In the genomic region with DNA sequence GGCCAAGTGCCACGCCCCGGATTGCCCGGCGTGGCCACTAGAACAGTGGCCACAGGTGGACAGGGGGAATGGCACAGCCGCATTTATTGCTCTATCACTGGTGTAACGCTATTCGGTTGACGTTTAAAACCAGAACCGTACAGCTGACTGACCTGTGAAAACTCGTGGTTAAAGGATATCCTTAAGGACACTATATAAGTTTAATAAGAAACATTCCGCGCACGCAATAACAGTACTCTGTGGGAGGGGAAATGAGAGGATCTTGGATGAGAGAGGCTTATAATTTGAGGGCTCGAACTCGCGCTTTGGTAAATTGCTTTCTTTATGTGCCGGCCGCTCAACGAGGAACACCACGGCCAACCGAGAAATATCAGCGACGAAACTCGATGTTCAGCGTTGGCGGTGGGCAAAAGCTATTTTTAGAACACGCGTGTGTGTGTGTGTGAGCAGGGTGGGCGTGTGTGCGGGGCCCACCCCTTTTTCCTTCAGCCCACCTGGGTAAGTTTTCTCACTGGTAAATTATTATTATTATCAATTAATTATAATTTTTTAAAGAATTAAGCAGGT, we compare ENCODE assay signal across 2 fruit fly cellular contexts.
A peak's percentile ranks its signal among the peaks of the same experiment; 100 is the strongest.
TF ChIP-seq lines count a peak whose summit lies in the region.

No protein-coding gene starts in this region.

TF ChIP-seq in whole organism, embryonic, 481 proteins besides CTCF, POLR2A, EP300 and RAD21 (continued from another document and continues in another):
- no peak for TF ChIP-seq dm (GFP tag; optimal IDR thresholded peaks at IDR 0.05; lab: Kevin White, UChicago)
- no peak for TF ChIP-seq Bteb2 (GFP tag; optimal IDR thresholded peaks at IDR 0.05; lab: Kevin White, UChicago)
- no peak for TF ChIP-seq btn (GFP tag; optimal IDR thresholded peaks at IDR 0.05; lab: Kevin White, UChicago)
- no peak for TF ChIP-seq CG4617 (GFP tag; optimal IDR thresholded peaks at IDR 0.05; lab: Kevin White, UChicago; ENCODE audit: borderline replicate concordance)
- TF ChIP-seq ATbp (GFP tag; optimal IDR thresholded peaks at IDR 0.05; lab: Kevin White, UChicago) = no peak
- TF ChIP-seq peb (GFP tag; IDR thresholded peaks at IDR 0.05; lab: Robert Waterston, UW) = no peak
- TF ChIP-seq Doc2 (GFP tag; IDR thresholded peaks at IDR 0.05; lab: Robert Waterston, UW) = no peak
- TF ChIP-seq Rfx (GFP tag; IDR thresholded peaks at IDR 0.05; lab: Robert Waterston, UW) = no peak
- no peak for TF ChIP-seq Ets65A (GFP tag; lab: Kevin White, UChicago)
- no peak for TF ChIP-seq sc (optimal IDR thresholded peaks at IDR 0.05; lab: Kevin White, UChicago)
- no peak for TF ChIP-seq sc (GFP tag; optimal IDR thresholded peaks at IDR 0.05; lab: Kevin White, UChicago)
- no peak for TF ChIP-seq Aef1 (GFP tag; IDR thresholded peaks at IDR 0.05; lab: Robert Waterston, UW)
- TF ChIP-seq Med (GFP tag; lab: Kevin White, UChicago) = peak; percentile 70
- no peak for TF ChIP-seq CG14710 (tag; optimal IDR thresholded peaks at IDR 0.05; lab: Kevin White, UChicago)
- TF ChIP-seq Bdp1 (GFP tag; optimal IDR thresholded peaks at IDR 0.05; lab: Kevin White, UChicago) = peak; percentile 81
- TF ChIP-seq dmrt11E (tag; optimal IDR thresholded peaks at IDR 0.05; lab: Kevin White, UChicago) = no peak
- no peak for TF ChIP-seq CG11560 (tag; IDR thresholded peaks at IDR 0.05; lab: Robert Waterston, UW)
- peak; percentile 47; the same call in 1 of the 2 replicates for TF ChIP-seq Bgb (GFP tag; IDR thresholded peaks at IDR 0.05; lab: Robert Waterston, UW; ENCODE audit: partially characterized antibody)
- peak; percentile 65; the same call in 2 of the 3 replicates for TF ChIP-seq sr (GFP tag; IDR thresholded peaks at IDR 0.05; lab: Robert Waterston, UW)
- TF ChIP-seq chinmo (GFP tag; IDR thresholded peaks at IDR 0.05; lab: Robert Waterston, UW; ENCODE audit: partially characterized antibody) = peak; percentile 58; the same call in 1 of the 4 replicates
- no peak for TF ChIP-seq crc (GFP tag; optimal IDR thresholded peaks at IDR 0.05; lab: Kevin White, UChicago)
- TF ChIP-seq CG4328 (GFP tag; optimal IDR thresholded peaks at IDR 0.05; lab: Kevin White, UChicago) = no peak
- TF ChIP-seq MBD-R2 (GFP tag; IDR thresholded peaks at IDR 0.05; lab: Robert Waterston, UW) = no peak
- TF ChIP-seq Oli (tag; optimal IDR thresholded peaks at IDR 0.05; lab: Kevin White, UChicago) = no peak
- TF ChIP-seq CG1529 (GFP tag; optimal IDR thresholded peaks at IDR 0.05; lab: Kevin White, UChicago) = no peak
- no peak for TF ChIP-seq psq (GFP tag; optimal IDR thresholded peaks at IDR 0.05; lab: Kevin White, UChicago)
- no peak for TF ChIP-seq tup (GFP tag; optimal IDR thresholded peaks at IDR 0.05; lab: Kevin White, UChicago)
- no peak for TF ChIP-seq wek (GFP tag; optimal IDR thresholded peaks at IDR 0.05; lab: Kevin White, UChicago)
- peak; percentile 52; the same call in 1 of the 2 replicates for TF ChIP-seq nerfin-2 (GFP tag; IDR thresholded peaks at IDR 0.05; lab: Robert Waterston, UW; ENCODE audit: partially characterized antibody)
- TF ChIP-seq sna (GFP tag; IDR thresholded peaks at IDR 0.05; lab: Robert Waterston, UW; ENCODE audit: partially characterized antibody) = no peak
- no peak for TF ChIP-seq H2.0 (GFP tag; IDR thresholded peaks at IDR 0.05; lab: Robert Waterston, UW)
- TF ChIP-seq Atf6 (GFP tag; IDR thresholded peaks at IDR 0.05; lab: Robert Waterston, UW) = 0 out of 2 replicates have a peak, but pooled peaks have one; percentile 25
- peak in 1 of 2 experiments; percentile 6 for TF ChIP-seq Trl (optimal IDR thresholded peaks at IDR 0.05; lab: Kevin White, UChicago)
- TF ChIP-seq Trl (GFP tag; optimal IDR thresholded peaks at IDR 0.05; lab: Kevin White, UChicago) = no peak
- TF ChIP-seq bbx (GFP tag; IDR thresholded peaks at IDR 0.05; lab: Robert Waterston, UW; ENCODE audit: partially characterized antibody) = peak; percentile 49
- no peak for TF ChIP-seq phol (tag; optimal IDR thresholded peaks at IDR 0.05; lab: Kevin White, UChicago)
- TF ChIP-seq CG10274 (GFP tag; optimal IDR thresholded peaks at IDR 0.05; lab: Kevin White, UChicago) = no peak
- TF ChIP-seq CG3847 (GFP tag; IDR thresholded peaks at IDR 0.05; lab: Robert Waterston, UW) = no peak
- 0 out of 3 replicates have a peak, but pooled peaks have one; percentile 16 for TF ChIP-seq CG34224 (GFP tag; IDR thresholded peaks at IDR 0.05; lab: Robert Waterston, UW; ENCODE audit: partially characterized antibody)
- TF ChIP-seq CG7357 (GFP tag; IDR thresholded peaks at IDR 0.05; lab: Robert Waterston, UW) = no peak
- TF ChIP-seq CG7271 (tag; optimal IDR thresholded peaks at IDR 0.05; lab: Kevin White, UChicago) = no peak
- TF ChIP-seq kni (GFP tag; optimal IDR thresholded peaks at IDR 0.05; lab: Kevin White, UChicago) = peak; percentile 40
- no peak for TF ChIP-seq HLH4C (GFP tag; IDR thresholded peaks at IDR 0.05; lab: Robert Waterston, UW; ENCODE audit: partially characterized antibody)
- peak; percentile 32; the same call in 1 of the 2 replicates for TF ChIP-seq Scr (GFP tag; IDR thresholded peaks at IDR 0.05; lab: Robert Waterston, UW; ENCODE audit: partially characterized antibody)
- TF ChIP-seq NC2β (GFP tag; optimal IDR thresholded peaks at IDR 0.05; lab: Kevin White, UChicago) = no peak
- TF ChIP-seq ranshi (GFP tag; IDR thresholded peaks at IDR 0.05; lab: Robert Waterston, UW) = no peak
- TF ChIP-seq CG10543 (GFP tag; optimal IDR thresholded peaks at IDR 0.05; lab: Kevin White, UChicago) = peak; percentile 40
- no peak for TF ChIP-seq CG33557 (GFP tag; optimal IDR thresholded peaks at IDR 0.05; lab: Kevin White, UChicago)
- TF ChIP-seq CG6791 (GFP tag; IDR thresholded peaks at IDR 0.05; lab: Robert Waterston, UW; ENCODE audit: partially characterized antibody) = 0 out of 3 replicates have a peak, but pooled peaks have one; percentile 19
- TF ChIP-seq dpn (GFP tag; optimal IDR thresholded peaks at IDR 0.05; lab: Kevin White, UChicago) = no peak
- no peak for TF ChIP-seq vnd (GFP tag; IDR thresholded peaks at IDR 0.05; lab: Robert Waterston, UW; ENCODE audit: partially characterized antibody)
- no peak for TF ChIP-seq MESR4 (GFP tag; optimal IDR thresholded peaks at IDR 0.05; lab: Kevin White, UChicago)
- 0 out of 3 replicates have a peak, but pooled peaks have one; percentile 30 for TF ChIP-seq hb (GFP tag; IDR thresholded peaks at IDR 0.05; lab: Robert Waterston, UW; ENCODE audit: partially characterized antibody)
- no peak for TF ChIP-seq schlank (tag; optimal IDR thresholded peaks at IDR 0.05; lab: Kevin White, UChicago)
- TF ChIP-seq Dek (tag; optimal IDR thresholded peaks at IDR 0.05; lab: Kevin White, UChicago) = no peak
- no peak for TF ChIP-seq CG3995 (GFP tag; optimal IDR thresholded peaks at IDR 0.05; lab: Kevin White, UChicago)
- TF ChIP-seq ap (GFP tag; IDR thresholded peaks at IDR 0.05; lab: Robert Waterston, UW) = no peak
- peak; percentile 13 for TF ChIP-seq CG6254 (GFP tag; optimal IDR thresholded peaks at IDR 0.05; lab: Kevin White, UChicago)
- TF ChIP-seq gcm (GFP tag; optimal IDR thresholded peaks at IDR 0.05; lab: Kevin White, UChicago) = no peak
- TF ChIP-seq CG10366 (GFP tag; IDR thresholded peaks at IDR 0.05; lab: Robert Waterston, UW) = no peak
- TF ChIP-seq CG8765 (GFP tag; IDR thresholded peaks at IDR 0.05; lab: Robert Waterston, UW) = no peak

TF ChIP-seq in whole organism, prepupa, 60 proteins besides CTCF, POLR2A, EP300 and RAD21 (continued from another document):
- no peak for TF ChIP-seq CG3919 (GFP tag; optimal IDR thresholded peaks at IDR 0.05; lab: Kevin White, UChicago)
- TF ChIP-seq net (GFP tag; optimal IDR thresholded peaks at IDR 0.05; lab: Kevin White, UChicago) = no peak
- TF ChIP-seq CG6854 (GFP tag; optimal IDR thresholded peaks at IDR 0.05; lab: Kevin White, UChicago) = peak; percentile 15
- no peak for TF ChIP-seq Hr4 (GFP tag; optimal IDR thresholded peaks at IDR 0.05; lab: Kevin White, UChicago)
- no peak for TF ChIP-seq CG31627 (GFP tag; optimal IDR thresholded peaks at IDR 0.05; lab: Kevin White, UChicago)
- TF ChIP-seq Blimp-1 (GFP tag; optimal IDR thresholded peaks at IDR 0.05; lab: Kevin White, UChicago) = no peak
- no peak for TF ChIP-seq dac (GFP tag; optimal IDR thresholded peaks at IDR 0.05; lab: Kevin White, UChicago)
- TF ChIP-seq CG6792 (GFP tag; optimal IDR thresholded peaks at IDR 0.05; lab: Kevin White, UChicago) = no peak
- no peak for TF ChIP-seq Smox (GFP tag; optimal IDR thresholded peaks at IDR 0.05; lab: Kevin White, UChicago)
- TF ChIP-seq CG9139 (GFP tag; optimal IDR thresholded peaks at IDR 0.05; lab: Kevin White, UChicago) = no peak
- no peak for TF ChIP-seq CG6163 (GFP tag; IDR thresholded peaks at IDR 0.05; lab: Robert Waterston, UW)
- peak; percentile 10 for TF ChIP-seq CG6808 (GFP tag; optimal IDR thresholded peaks at IDR 0.05; lab: Kevin White, UChicago)
- TF ChIP-seq CG15336 (GFP tag; IDR thresholded peaks at IDR 0.05; lab: Robert Waterston, UW) = no peak
- no peak for TF ChIP-seq CG11902 (GFP tag; optimal IDR thresholded peaks at IDR 0.05; lab: Kevin White, UChicago)
- TF ChIP-seq eg (GFP tag; IDR thresholded peaks at IDR 0.05; lab: Robert Waterston, UW) = no peak
- TF ChIP-seq CG6276 (GFP tag; optimal IDR thresholded peaks at IDR 0.05; lab: Kevin White, UChicago) = no peak
- no peak for TF ChIP-seq Eip78C (GFP tag; lab: Kevin White, UChicago)
- no peak for TF ChIP-seq Ets21C (GFP tag; optimal IDR thresholded peaks at IDR 0.05; lab: Kevin White, UChicago)
- peak; percentile 47 for TF ChIP-seq CG1621 (tag; optimal IDR thresholded peaks at IDR 0.05; lab: Kevin White, UChicago)
- no peak for TF ChIP-seq lz (GFP tag; optimal IDR thresholded peaks at IDR 0.05; lab: Kevin White, UChicago)
- no peak for TF ChIP-seq Eip93F (GFP tag; optimal IDR thresholded peaks at IDR 0.05; lab: Kevin White, UChicago)
- TF ChIP-seq CG8319 (GFP tag; optimal IDR thresholded peaks at IDR 0.05; lab: Kevin White, UChicago) = no peak
- TF ChIP-seq CG8632 (GFP tag; optimal IDR thresholded peaks at IDR 0.05; lab: Kevin White, UChicago) = no peak
